Fruit fly (Drosophila melanogaster): ENCODE data around the gene Sec5.

The Sec5 gene

dm6 chr2L:3428419-3429097, 28.5 kb upstream of the Sec5 start:
- TF ChIP-seq pdm3 (GFP tag; optimal IDR thresholded peaks at IDR 0.05) (peak; percentile 36), Lpt (GFP tag; optimal IDR thresholded peaks at IDR 0.05) (no peak), vri (GFP tag; optimal IDR thresholded peaks at IDR 0.05) (no peak), svp (GFP tag) (no peak), CG32006 (GFP tag; optimal IDR thresholded peaks at IDR 0.05) (peak; percentile 39), CG6276 (GFP tag; optimal IDR thresholded peaks at IDR 0.05) (peak; percentile 37), CG15336 (GFP tag; IDR thresholded peaks at IDR 0.05) (peak; percentile 70), CG1621 (tag; optimal IDR thresholded peaks at IDR 0.05) (no peak), CG8119 (GFP tag; IDR thresholded peaks at IDR 0.05) (peak; percentile 71), CG31627 (GFP tag; optimal IDR thresholded peaks at IDR 0.05) (no peak), eg (GFP tag; IDR thresholded peaks at IDR 0.05) (peak; percentile 70; the same call in 2 of the 3 replicates), Hr4 (GFP tag; optimal IDR thresholded peaks at IDR 0.05) (peak; percentile 70), Eip78C (GFP tag) (peak; percentile 40), net (GFP tag; optimal IDR thresholded peaks at IDR 0.05) (no peak), Sox14 (GFP tag; optimal IDR thresholded peaks at IDR 0.05) (no peak), OdsH (GFP tag; optimal IDR thresholded peaks at IDR 0.05) (peak; percentile 8), dac (GFP tag; optimal IDR thresholded peaks at IDR 0.05) (no peak)

dm6 chr2L:3435086-3435485, 22.0 kb upstream of the Sec5 start:
- no peak for TF ChIP-seq CG10631 (GFP tag; optimal IDR thresholded peaks at IDR 0.05)
- no peak for TF ChIP-seq CG6792 (GFP tag; optimal IDR thresholded peaks at IDR 0.05)
- peak; percentile 38; the same call in 1 of the 2 replicates for TF ChIP-seq Gug (GFP tag; IDR thresholded peaks at IDR 0.05)
- TF ChIP-seq CG10669 (GFP tag; optimal IDR thresholded peaks at IDR 0.05), result no peak
- TF ChIP-seq CG32006 (GFP tag; optimal IDR thresholded peaks at IDR 0.05), result peak; percentile 63
- 0 out of 3 replicates have a peak, but pooled peaks have one; percentile 41 for TF ChIP-seq CG8119 (GFP tag; IDR thresholded peaks at IDR 0.05)
- peak; percentile 35 for TF ChIP-seq svp (GFP tag)
- peak; percentile 66 for TF ChIP-seq CG15336 (GFP tag; IDR thresholded peaks at IDR 0.05)
- TF ChIP-seq dac (GFP tag; optimal IDR thresholded peaks at IDR 0.05), result peak; percentile 30
- TF ChIP-seq CG6163 (GFP tag; IDR thresholded peaks at IDR 0.05), result peak; percentile 68
- TF ChIP-seq OdsH (GFP tag; optimal IDR thresholded peaks at IDR 0.05), result peak; percentile 13
- peak; percentile 75; the same call in 2 of the 3 replicates for TF ChIP-seq eg (GFP tag; IDR thresholded peaks at IDR 0.05)
- peak; percentile 32 for TF ChIP-seq Eip78C (GFP tag)
- TF ChIP-seq CG6276 (GFP tag; optimal IDR thresholded peaks at IDR 0.05), result peak; percentile 42
- peak; percentile 63 for TF ChIP-seq Hr4 (GFP tag; optimal IDR thresholded peaks at IDR 0.05)
- TF ChIP-seq Eip93F (GFP tag; optimal IDR thresholded peaks at IDR 0.05), result no peak

- TF ChIP-seq CG34406 (GFP tag; optimal IDR thresholded peaks at IDR 0.05) (no peak), CG32006 (GFP tag; optimal IDR thresholded peaks at IDR 0.05) (peak; percentile 47), Eip93F (GFP tag; optimal IDR thresholded peaks at IDR 0.05) (no peak), achi (GFP tag; optimal IDR thresholded peaks at IDR 0.05) (peak; percentile 29), vri (GFP tag; optimal IDR thresholded peaks at IDR 0.05) (no peak), Eip78C (GFP tag) (peak; percentile 67), CG6276 (GFP tag; optimal IDR thresholded peaks at IDR 0.05) (peak; percentile 12), eg (GFP tag; IDR thresholded peaks at IDR 0.05) (peak; percentile 28; the same call in 1 of the 3 replicates), OdsH (GFP tag; optimal IDR thresholded peaks at IDR 0.05) (peak; percentile 39), CG7368 (GFP tag; optimal IDR thresholded peaks at IDR 0.05) (no peak), Sox14 (GFP tag; optimal IDR thresholded peaks at IDR 0.05) (peak; percentile 15), fkh (GFP tag; optimal IDR thresholded peaks at IDR 0.05) (no peak), pdm3 (GFP tag; optimal IDR thresholded peaks at IDR 0.05) (peak; percentile 17), CG31627 (GFP tag; optimal IDR thresholded peaks at IDR 0.05) (no peak), Gug (GFP tag; IDR thresholded peaks at IDR 0.05) (no peak), CG8119 (GFP tag; IDR thresholded peaks at IDR 0.05) (peak; percentile 68), net (GFP tag; optimal IDR thresholded peaks at IDR 0.05) (peak; percentile 6), CG4318 (GFP tag; optimal IDR thresholded peaks at IDR 0.05) (peak; percentile 4), CG6163 (GFP tag; IDR thresholded peaks at IDR 0.05) (peak; percentile 52; the same call in 2 of the 3 replicates), CG15336 (GFP tag; IDR thresholded peaks at IDR 0.05) (peak; percentile 29; the same call in 1 of the 2 replicates), dac (GFP tag; optimal IDR thresholded peaks at IDR 0.05) (peak; percentile 43), Hr4 (GFP tag; optimal IDR thresholded peaks at IDR 0.05) (peak; percentile 38)
These were observed 20.8 kb upstream of the Sec5 start for dm6 chr2L:3436347-3436746.

dm6 chr2L:3437068-3437467, 20.0 kb upstream of the Sec5 start:
- TF ChIP-seq fkh (GFP tag; optimal IDR thresholded peaks at IDR 0.05) (no peak), Sox102F (GFP tag; optimal IDR thresholded peaks at IDR 0.05) (peak; percentile 95), svp (GFP tag) (peak; percentile 86), Hr39 (GFP tag; optimal IDR thresholded peaks at IDR 0.05) (peak; percentile 83), CG6276 (GFP tag; optimal IDR thresholded peaks at IDR 0.05) (peak; percentile 82), esn (GFP tag; optimal IDR thresholded peaks at IDR 0.05) (peak; percentile 96), CG16779 (tag; optimal IDR thresholded peaks at IDR 0.05) (peak; percentile 34), CG11294 (GFP tag; IDR thresholded peaks at IDR 0.05) (peak; percentile 63), CG6792 (GFP tag; optimal IDR thresholded peaks at IDR 0.05) (peak; percentile 86), lz (GFP tag; optimal IDR thresholded peaks at IDR 0.05) (peak; percentile 84), achi (GFP tag; optimal IDR thresholded peaks at IDR 0.05) (peak; percentile 83), CG10631 (GFP tag; optimal IDR thresholded peaks at IDR 0.05) (peak; percentile 83), Sox14 (GFP tag; optimal IDR thresholded peaks at IDR 0.05) (peak; percentile 93), CG7368 (GFP tag; optimal IDR thresholded peaks at IDR 0.05) (peak; percentile 71), Gug (GFP tag; IDR thresholded peaks at IDR 0.05) (peak; percentile 69), CG6163 (GFP tag; IDR thresholded peaks at IDR 0.05) (peak; percentile 95), cyc (GFP tag; optimal IDR thresholded peaks at IDR 0.05) (peak; percentile 75), CG11762 (GFP tag; optimal IDR thresholded peaks at IDR 0.05; ENCODE audit: insufficient read depth) (peak; percentile 63), dac (GFP tag; optimal IDR thresholded peaks at IDR 0.05) (peak; percentile 84), Ets21C (GFP tag; optimal IDR thresholded peaks at IDR 0.05) (peak; percentile 89), OdsH (GFP tag; optimal IDR thresholded peaks at IDR 0.05) (peak; percentile 93), acj6 (GFP tag; optimal IDR thresholded peaks at IDR 0.05) (peak; percentile 76), Met (GFP tag; optimal IDR thresholded peaks at IDR 0.05) (peak; percentile 89), CG3919 (GFP tag; optimal IDR thresholded peaks at IDR 0.05) (peak; percentile 79)
